Worm (Caenorhabditis elegans) whole organism, L1 larva: ENCODE results near the gene col-131.

Source experiments
- C04F5.9 ChIP-seq: sonication (generic microtip); optimal IDR thresholded peaks from 2 replicates; lab custom pipeline; 2016; ENCODE audit warnings: missing genetic modification characterization, missing compliant biosample characterization
- C16A3.4 ChIP-seq: fragments of 150-350 bp; optimal IDR thresholded peaks from 2 replicates; lab custom pipeline; 2014; ENCODE audit warnings: missing biosample characterization, missing genetic modification characterization
- F16B12.6 ChIP-seq: fragments of 150-350 bp; optimal IDR thresholded peaks from 2 replicates; lab custom pipeline; 2014; ENCODE audit warnings: missing biosample characterization, missing genetic modification characterization
- ama-1 ChIP-seq: fragments of 150-350 bp; optimal IDR thresholded peaks from 2 replicates; lab custom pipeline; 2014
- blmp-1 ChIP-seq: fragments of 150-350 bp; optimal IDR thresholded peaks from 2 replicates; lab custom pipeline; 2014; ENCODE audit warnings: missing biosample characterization, missing genetic modification characterization
- ceh-63 ChIP-seq: fragments of 200-800 bp; sonication (Bioruptor generic); optimal IDR thresholded peaks from 2 replicates; lab custom pipeline; 2018; ENCODE audit warnings: mild to moderate bottlenecking, missing genetic modification characterization, missing compliant biosample characterization
- ceh-8 ChIP-seq: fragments of 200-800 bp; sonication (Bioruptor generic); optimal IDR thresholded peaks from 2 replicates; lab custom pipeline; 2018; ENCODE audit warnings: mild to moderate bottlenecking, missing genetic modification characterization, moderate library complexity, missing compliant biosample characterization
- ceh-82 ChIP-seq, 3 experiments: fragments of 150-350 bp in 1 of 3; sonication (generic microtip) in 2 of 3; optimal IDR thresholded peaks; 2 replicates each; lab custom pipeline; 2014 to 2017; ENCODE audit warnings: missing biosample characterization in 3 of 3, missing genetic modification characterization in 3 of 3
- ceh-90 ChIP-seq: sonication (generic microtip); optimal IDR thresholded peaks from 2 replicates; lab custom pipeline; 2016; ENCODE audit warnings: missing genetic modification characterization, missing compliant biosample characterization
- ces-1 ChIP-seq: fragments of 150-350 bp; optimal IDR thresholded peaks from 2 replicates; lab custom pipeline; 2014; ENCODE audit warnings: missing biosample characterization, missing genetic modification reagents, missing genetic modification characterization
- dsc-1 ChIP-seq: sonication (generic microtip); optimal IDR thresholded peaks from 2 replicates; lab custom pipeline; 2016; ENCODE audit warnings: mild to moderate bottlenecking, missing genetic modification characterization, missing compliant biosample characterization
- efl-1 ChIP-seq, 4 experiments: fragments of 150-350 bp; optimal IDR thresholded peaks in 3 of 4; peaks in 1 of 4; 1 replicate in 1 of 4; 2 replicates in 3 of 4; lab custom pipeline; 2014; ENCODE audit warnings: missing biosample characterization in 2 of 4, missing genetic modification characterization in 2 of 4, missing genetic modification reagents in 2 of 4
- efl-3 ChIP-seq: fragments of 200-800 bp; sonication (Bioruptor generic); optimal IDR thresholded peaks from 2 replicates; lab custom pipeline; 2018; ENCODE audit warnings: mild to moderate bottlenecking, missing genetic modification characterization, missing compliant biosample characterization
- elt-2 ChIP-seq: sonication (generic microtip); optimal IDR thresholded peaks from 2 replicates; lab custom pipeline; 2016; ENCODE audit warnings: missing genetic modification characterization, mild to moderate bottlenecking, inconsistent platforms, missing compliant biosample characterization, missing genetic modification reagents
- elt-3 ChIP-seq, 6 experiments: fragments of 150-350 bp in 1 of 6; sonication (generic microtip); optimal IDR thresholded peaks; 2 replicates each; lab custom pipeline; 2017 to 2018; ENCODE audit warnings: missing biosample characterization in 6 of 6, missing genetic modification characterization in 6 of 6, inconsistent platforms in 1 of 6
- fkh-10 ChIP-seq: sonication (generic microtip); optimal IDR thresholded peaks from 2 replicates; lab custom pipeline; 2017; ENCODE audit warnings: missing biosample characterization, missing genetic modification reagents, missing genetic modification characterization
- fkh-8 ChIP-seq: sonication (generic microtip); optimal IDR thresholded peaks from 2 replicates; lab custom pipeline; 2016; ENCODE audit warnings: mild to moderate bottlenecking, missing genetic modification characterization, missing compliant biosample characterization
- hlh-17 ChIP-seq: fragments of 200-800 bp; sonication (Bioruptor generic); optimal IDR thresholded peaks from 2 replicates; lab custom pipeline; 2018; ENCODE audit warnings: missing genetic modification characterization, mild to moderate bottlenecking, missing compliant biosample characterization, moderate library complexity, borderline replicate concordance
- hlh-4 ChIP-seq: sonication (generic microtip); optimal IDR thresholded peaks from 2 replicates; lab custom pipeline; 2016; ENCODE audit warnings: mild to moderate bottlenecking, missing genetic modification characterization, missing compliant biosample characterization
- isw-1 ChIP-seq: fragments of 200-800 bp; sonication (Bioruptor generic); IDR thresholded peaks from 2 replicates; pipeline ENCODE4 v1.3.6; 2022; ENCODE audit warnings: missing genetic modification characterization, missing compliant biosample characterization
- lin-14 ChIP-seq: fragments of 200-800 bp; sonication (Bioruptor generic); optimal IDR thresholded peaks from 2 replicates; lab custom pipeline; 2018; ENCODE audit warnings: mild to moderate bottlenecking, missing genetic modification characterization, moderate library complexity, missing compliant biosample characterization
- lin-35 ChIP-seq, 2 experiments: fragments of 150-350 bp; optimal IDR thresholded peaks; 2 replicates each; lab custom pipeline; 2014; ENCODE audit warnings: missing biosample characterization in 2 of 2, missing genetic modification characterization in 2 of 2, missing genetic modification reagents in 2 of 2
- lsy-2 ChIP-seq, 2 experiments: fragments of 150-350 bp; optimal IDR thresholded peaks; 2 replicates each; lab custom pipeline; 2014; ENCODE audit warnings: missing biosample characterization in 2 of 2, missing genetic modification characterization in 2 of 2
- mdl-1 ChIP-seq, 2 experiments: fragments of 150-350 bp; optimal IDR thresholded peaks; 2 replicates each; lab custom pipeline; 2014 to 2017; ENCODE audit warnings: missing biosample characterization in 2 of 2, missing genetic modification characterization in 2 of 2, inconsistent platforms in 1 of 2
- mep-1 ChIP-seq: fragments of 150-350 bp; optimal IDR thresholded peaks from 2 replicates; lab custom pipeline; 2014; ENCODE audit warnings: missing biosample characterization, missing genetic modification characterization
- nhr-11 ChIP-seq: fragments of 150-350 bp; optimal IDR thresholded peaks from 2 replicates; lab custom pipeline; 2014; ENCODE audit warnings: missing biosample characterization, missing genetic modification characterization
- nhr-19 ChIP-seq: fragments of 200-800 bp; sonication (Bioruptor generic); conservative IDR thresholded peaks from 2 replicates; pipeline ENCODE4 v1.3.6; 2022; ENCODE audit warnings: missing genetic modification characterization, missing compliant biosample characterization
- nhr-28 ChIP-seq: fragments of 150-350 bp; optimal IDR thresholded peaks from 2 replicates; lab custom pipeline; 2014; ENCODE audit warnings: missing biosample characterization, missing genetic modification characterization
- nhr-71 ChIP-seq: sonication (generic microtip); optimal IDR thresholded peaks from 2 replicates; lab custom pipeline; 2016; ENCODE audit warnings: mild to moderate bottlenecking, missing genetic modification characterization, moderate library complexity, missing compliant biosample characterization
- nhr-76 ChIP-seq: sonication (generic microtip); optimal IDR thresholded peaks from 2 replicates; lab custom pipeline; 2017; ENCODE audit warnings: missing biosample characterization, missing genetic modification characterization
- nhr-77 ChIP-seq: fragments of 150-350 bp; optimal IDR thresholded peaks from 2 replicates; lab custom pipeline; 2014; ENCODE audit warnings: missing biosample characterization, missing genetic modification characterization
- nhr-84 ChIP-seq: sonication (generic microtip); optimal IDR thresholded peaks from 2 replicates; lab custom pipeline; 2017; ENCODE audit warnings: missing biosample characterization, missing genetic modification characterization
- pag-3 ChIP-seq: sonication (generic microtip); optimal IDR thresholded peaks from 2 replicates; lab custom pipeline; 2017; ENCODE audit warnings: missing genetic modification characterization, mild to moderate bottlenecking, missing compliant biosample characterization, antibody characterized with exemption, borderline replicate concordance; ENCODE audit not compliant: insufficient read depth
- rnt-1 ChIP-seq: sonication (generic microtip); optimal IDR thresholded peaks from 2 replicates; lab custom pipeline; 2016; ENCODE audit warnings: mild to moderate bottlenecking, missing genetic modification characterization, moderate library complexity, missing compliant biosample characterization
- skn-1 ChIP-seq: fragments of 150-350 bp; optimal IDR thresholded peaks from 2 replicates; lab custom pipeline; 2014; ENCODE audit warnings: missing biosample characterization, missing genetic modification characterization
- snu-23 ChIP-seq: sonication (generic microtip); optimal IDR thresholded peaks from 2 replicates; lab custom pipeline; 2016; ENCODE audit warnings: missing genetic modification characterization, missing compliant biosample characterization
- sox-4 ChIP-seq: sonication (generic microtip); optimal IDR thresholded peaks from 2 replicates; lab custom pipeline; 2016; ENCODE audit warnings: missing genetic modification characterization, missing compliant biosample characterization
- sptf-1 ChIP-seq: fragments of 150-350 bp; optimal IDR thresholded peaks from 2 replicates; lab custom pipeline; 2014; ENCODE audit warnings: missing biosample characterization, missing genetic modification characterization
- sup-37 ChIP-seq: fragments of 200-800 bp; sonication (Bioruptor generic); optimal IDR thresholded peaks from 2 replicates; lab custom pipeline; 2018; ENCODE audit warnings: mild to moderate bottlenecking, missing genetic modification characterization, missing compliant biosample characterization
- swsn-7 ChIP-seq: sonication (generic microtip); optimal IDR thresholded peaks from 2 replicates; lab custom pipeline; 2016; ENCODE audit warnings: missing genetic modification characterization, missing compliant biosample characterization
- tbx-2 ChIP-seq: sonication (generic microtip); optimal IDR thresholded peaks from 2 replicates; lab custom pipeline; 2016; ENCODE audit warnings: missing genetic modification characterization, missing compliant biosample characterization
- unc-130 ChIP-seq: fragments of 150-350 bp; optimal IDR thresholded peaks from 2 replicates; lab custom pipeline; 2017; ENCODE audit warnings: missing biosample characterization, missing genetic modification characterization, inconsistent platforms
- unc-30 ChIP-seq: sonication (generic microtip); optimal IDR thresholded peaks from 2 replicates; lab custom pipeline; 2017; ENCODE audit warnings: missing biosample characterization, missing genetic modification characterization
- unc-62 ChIP-seq: fragments of 150-350 bp; optimal IDR thresholded peaks from 2 replicates; lab custom pipeline; 2014; ENCODE audit warnings: missing biosample characterization, missing genetic modification reagents, missing genetic modification characterization
- vab-15 ChIP-seq: sonication (generic microtip); optimal IDR thresholded peaks from 2 replicates; lab custom pipeline; 2017; ENCODE audit warnings: missing genotype, mild to moderate bottlenecking, missing genetic modification characterization, missing compliant biosample characterization
- ztf-4 ChIP-seq: fragments of 150-350 bp; optimal IDR thresholded peaks from 2 replicates; lab custom pipeline; 2014; ENCODE audit warnings: missing biosample characterization, missing genetic modification characterization

col-131 gene

DNA sequence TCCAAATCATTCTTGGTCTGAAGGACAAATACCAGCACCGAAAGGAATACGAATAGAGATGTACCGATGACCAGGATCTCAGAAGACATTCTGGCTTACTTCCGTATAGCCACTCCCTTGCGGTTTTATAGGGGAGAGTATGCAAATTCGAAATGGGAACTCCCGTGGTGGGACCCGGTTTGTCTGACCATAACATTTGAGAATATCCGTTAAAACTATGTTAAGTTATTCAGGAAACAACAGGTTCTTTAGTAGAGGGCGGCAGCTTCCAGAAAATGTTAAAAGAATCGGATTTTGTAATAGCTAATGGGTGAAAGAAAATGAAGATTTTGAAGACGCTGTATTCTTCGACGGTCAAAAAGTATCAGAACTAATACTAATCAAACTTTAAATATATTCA, at the start of gene col-131:
col-131 (minus strand) TSS at position 101 of the 400 bp plus-strand sequence.
- TF ChIP-seq hlh-17 = no peak
- TF ChIP-seq mdl-1 (tag; optimal IDR thresholded peaks at IDR 0.05; lab: Kevin White, UChicago) = no peak
- no peak for TF ChIP-seq unc-130 (tag; lab: Kevin White, UChicago)

DNA sequence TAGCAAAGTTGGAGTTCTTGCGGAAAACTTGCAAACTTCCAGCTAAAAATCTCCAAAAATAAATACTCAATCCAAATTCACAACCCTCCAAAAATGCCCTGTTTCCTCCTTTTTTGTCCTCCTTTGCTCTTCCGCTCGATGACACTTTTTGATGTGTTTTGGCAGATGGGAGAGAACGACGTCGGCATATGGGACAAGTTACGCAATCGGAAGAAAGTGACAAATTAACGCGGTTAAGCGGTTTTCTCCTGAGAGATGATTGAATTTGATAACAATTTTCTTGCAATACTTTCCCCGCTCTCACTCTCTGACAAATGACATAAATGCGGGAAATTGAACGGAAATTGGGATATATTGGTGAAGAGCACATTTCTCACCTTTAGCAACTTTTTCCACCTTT, 49.6 kb upstream of the col-131 start:
- no peak for TF ChIP-seq skn-1 (tag; lab: Kevin White, UChicago)
- TF ChIP-seq blmp-1 = peak; percentile 87
- no peak for TF ChIP-seq tbx-2 (tag; lab: Kevin White, UChicago)
- no peak for TF ChIP-seq unc-30
- no peak for TF ChIP-seq sup-37
- TF ChIP-seq, all 84 proteins: peak for 1

DNA sequence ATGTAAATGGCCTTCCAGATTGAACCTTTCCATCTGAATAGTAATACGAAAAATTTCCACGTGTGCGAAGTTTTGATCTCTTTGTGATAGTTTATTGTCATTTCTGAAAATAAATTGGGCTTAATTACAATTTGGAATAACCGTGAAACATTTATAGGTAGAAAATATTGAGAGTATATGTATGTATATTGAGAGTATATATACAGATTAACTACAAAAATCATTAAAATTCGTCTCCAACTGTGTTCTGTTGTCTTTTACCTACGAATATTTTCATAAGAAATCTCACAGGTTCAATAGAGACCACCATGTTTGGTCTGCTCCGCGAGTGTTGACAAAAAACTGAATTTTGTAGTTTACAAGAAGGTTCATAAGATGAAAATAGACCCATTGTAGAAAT, 45.9 kb upstream of the col-131 start, which contains the start of gene best-2:
best-2 (minus strand) TSS at position 101 of the 400 bp plus-strand sequence.
- TF ChIP-seq pag-3 (no peak), fkh-10 (GFP tag; lab: Kevin White, UChicago) (no peak), ces-1 (GFP tag; lab: Kevin White, UChicago) (no peak), mep-1 (tag; lab: Kevin White, UChicago) (no peak), rnt-1 (tag; lab: Kevin White, UChicago) (no peak)

- TF ChIP-seq unc-62 = no peak
- no peak for TF ChIP-seq ztf-4 (tag; lab: Kevin White, UChicago)
- TF ChIP-seq nhr-11 (tag; lab: Kevin White, UChicago) = no peak
- no peak for TF ChIP-seq nhr-76 (tag; lab: Kevin White, UChicago)
- no peak for TF ChIP-seq isw-1 (GFP tag; lab: Robert Waterston, UW)
- TF ChIP-seq nhr-28 (tag; lab: Kevin White, UChicago) = no peak
- TF ChIP-seq ceh-90 = no peak
- no peak for TF ChIP-seq dsc-1 (tag; lab: Kevin White, UChicago)
- TF ChIP-seq ama-1 (lab: Kevin White, UChicago) = no peak
- TF ChIP-seq efl-1 (optimal IDR thresholded peaks at IDR 0.05; lab: Kevin White, UChicago) = no peak
- no peak for TF ChIP-seq efl-1 (GFP tag; optimal IDR thresholded peaks at IDR 0.05 in 1 of 2; lab: Kevin White, UChicago)
- TF ChIP-seq lin-14 = peak; percentile 11
- TF ChIP-seq fkh-8 (tag; lab: Kevin White, UChicago) = no peak
- no peak for TF ChIP-seq ceh-8
- TF ChIP-seq swsn-7 (tag; lab: Kevin White, UChicago) = no peak
- no peak for TF ChIP-seq ceh-82 (tag; optimal IDR thresholded peaks at IDR 0.05; lab: Kevin White, UChicago)
- no peak for TF ChIP-seq vab-15 (tag; lab: Kevin White, UChicago)
- peak in 1 of 2 experiments; percentile 19 for TF ChIP-seq lsy-2 (tag; optimal IDR thresholded peaks at IDR 0.05; lab: Kevin White, UChicago)
- no peak for TF ChIP-seq unc-30
- TF ChIP-seq nhr-19 = peak; percentile 27; the same call in 1 of the 2 replicates
- TF ChIP-seq sup-37 = no peak
- TF ChIP-seq sox-4 = no peak
- no peak for TF ChIP-seq elt-2 (tag; lab: Kevin White, UChicago)
- peak; percentile 74 for TF ChIP-seq blmp-1
- no peak for TF ChIP-seq hlh-4 (tag; lab: Kevin White, UChicago)
- no peak for TF ChIP-seq rnt-1 (tag; lab: Kevin White, UChicago)
- no peak for TF ChIP-seq hlh-17
- no peak for TF ChIP-seq sptf-1
- TF ChIP-seq snu-23 (GFP tag; lab: Kevin White, UChicago) = peak; percentile 15
- no peak for TF ChIP-seq nhr-84 (tag; lab: Kevin White, UChicago)
- peak; percentile 1 for TF ChIP-seq unc-130 (tag; lab: Kevin White, UChicago)
- TF ChIP-seq nhr-71 (tag; lab: Kevin White, UChicago) = no peak
- TF ChIP-seq ces-1 (GFP tag; lab: Kevin White, UChicago) = no peak
- no peak for TF ChIP-seq F16B12.6 (tag; lab: Kevin White, UChicago)
- no peak for TF ChIP-seq ceh-63 (GFP tag; lab: Kevin White, UChicago)
- TF ChIP-seq efl-3 (GFP tag; lab: Kevin White, UChicago) = no peak
- TF ChIP-seq nhr-77 = no peak
- TF ChIP-seq fkh-10 (GFP tag; lab: Kevin White, UChicago) = no peak
- no peak for TF ChIP-seq C04F5.9 (tag; lab: Kevin White, UChicago)
- TF ChIP-seq elt-3 (tag; optimal IDR thresholded peaks at IDR 0.05; lab: Kevin White, UChicago) = peak in 3 of 6 experiments; percentile 66 to 82 (median 66)
- TF ChIP-seq lin-35 (GFP tag; optimal IDR thresholded peaks at IDR 0.05; lab: Kevin White, UChicago) = no peak
- TF ChIP-seq C16A3.4 (tag; lab: Kevin White, UChicago) = no peak
These were observed 43.8 kb upstream of the col-131 start for ce11 chrIV:13110876-13111275.
